Worm (Caenorhabditis elegans) whole organism, L3 larva: Measurements from ENCODE around the gene ttr-11.
"Not testable (repeated sequence)": the region's sequence is repeated elsewhere in the genome, so short reads cannot be mapped to it uniquely, and the experiment has no call there.

Experiments
- R02D3.7 ChIP-seq: fragments of 150-350 bp; optimal IDR thresholded peaks from 2 replicates; lab custom pipeline; 2014; ENCODE audit warnings: missing biosample characterization, missing genetic modification characterization
- aly-2 ChIP-seq: fragments of 150-350 bp; optimal IDR thresholded peaks from 2 replicates; lab custom pipeline; 2014; ENCODE audit warnings: missing biosample characterization, missing genetic modification characterization
- ama-1 ChIP-seq: fragments of 150-350 bp; optimal IDR thresholded peaks from 2 replicates; lab custom pipeline; 2018
- ceh-16 ChIP-seq: sonication (generic microtip); optimal IDR thresholded peaks from 2 replicates; lab custom pipeline; 2017; ENCODE audit warnings: missing biosample characterization, missing genetic modification characterization
- ceh-28 ChIP-seq: fragments of 150-350 bp; optimal IDR thresholded peaks from 2 replicates; lab custom pipeline; 2014; ENCODE audit warnings: missing biosample characterization, missing genetic modification reagents, missing genetic modification characterization
- daf-12 ChIP-seq: fragments of 150-350 bp; optimal IDR thresholded peaks from 2 replicates; lab custom pipeline; 2014; ENCODE audit warnings: missing biosample characterization, missing genetic modification reagents, missing genetic modification characterization
- egl-27 ChIP-seq: sonication (generic microtip); optimal IDR thresholded peaks from 4 replicates; lab custom pipeline; 2017; ENCODE audit warnings: missing biosample characterization, missing genetic modification reagents, missing genetic modification characterization
- egl-5 ChIP-seq: fragments of 150-350 bp; optimal IDR thresholded peaks from 2 replicates; lab custom pipeline; 2017; ENCODE audit warnings: missing biosample characterization, missing genetic modification reagents, missing genetic modification characterization, inconsistent platforms
- elt-1 ChIP-seq: fragments of 150-350 bp; optimal IDR thresholded peaks from 2 replicates; lab custom pipeline; 2014; ENCODE audit warnings: missing biosample characterization, missing genetic modification characterization
- elt-2 ChIP-seq: sonication (generic microtip); optimal IDR thresholded peaks from 2 replicates; lab custom pipeline; 2016; ENCODE audit warnings: missing genetic modification reagents, mild to moderate bottlenecking, missing genetic modification characterization, missing compliant biosample characterization
- elt-3 ChIP-seq, 3 experiments: fragments of 150-350 bp in 1 of 3; sonication (generic microtip) in 2 of 3; optimal IDR thresholded peaks; 2 replicates in 2 of 3; 4 replicates in 1 of 3; lab custom pipeline; 2014 to 2017; ENCODE audit warnings: missing biosample characterization in 3 of 3, missing genetic modification characterization in 3 of 3
- eor-1 ChIP-seq, 2 experiments: fragments of 150-350 bp; optimal IDR thresholded peaks; 2 replicates each; lab custom pipeline; 2014 to 2018; ENCODE audit warnings: missing biosample characterization in 2 of 2, missing genetic modification characterization in 2 of 2
- fkh-10 ChIP-seq: sonication (generic microtip); optimal IDR thresholded peaks from 2 replicates; lab custom pipeline; 2017; ENCODE audit warnings: missing biosample characterization, missing genetic modification reagents, missing genetic modification characterization
- fkh-2 ChIP-seq: fragments of 150-350 bp; optimal IDR thresholded peaks from 2 replicates; lab custom pipeline; 2014; ENCODE audit warnings: missing biosample characterization, missing genetic modification reagents, missing genetic modification characterization
- jun-1 ChIP-seq: fragments of 150-350 bp; optimal IDR thresholded peaks from 2 replicates; lab custom pipeline; 2014; ENCODE audit warnings: missing biosample characterization, missing genetic modification reagents, missing genetic modification characterization
- lsy-12 ChIP-seq: sonication (generic microtip); optimal IDR thresholded peaks from 2 replicates; lab custom pipeline; 2016; ENCODE audit warnings: mild to moderate bottlenecking, missing genetic modification characterization, missing compliant biosample characterization
- mdl-1 ChIP-seq: fragments of 150-350 bp; optimal IDR thresholded peaks from 2 replicates; lab custom pipeline; 2014; ENCODE audit warnings: missing biosample characterization, missing genetic modification characterization
- nfya-1 ChIP-seq: sonication (generic microtip); optimal IDR thresholded peaks from 2 replicates; lab custom pipeline; 2017; ENCODE audit warnings: missing genetic modification characterization, mild to moderate bottlenecking, missing compliant biosample characterization, antibody characterized with exemption, moderate library complexity; ENCODE audit not compliant: insufficient read depth
- nhr-11 ChIP-seq: fragments of 150-350 bp; optimal IDR thresholded peaks from 2 replicates; lab custom pipeline; 2014; ENCODE audit warnings: missing biosample characterization, missing genetic modification characterization
- nhr-237 ChIP-seq: fragments of 150-350 bp; optimal IDR thresholded peaks from 2 replicates; lab custom pipeline; 2014; ENCODE audit warnings: missing biosample characterization, missing genetic modification characterization
- nhr-28 ChIP-seq: fragments of 150-350 bp; optimal IDR thresholded peaks from 2 replicates; lab custom pipeline; 2014; ENCODE audit warnings: missing biosample characterization, missing genetic modification characterization
- nhr-43 ChIP-seq: sonication (generic microtip); optimal IDR thresholded peaks from 2 replicates; lab custom pipeline; 2016; ENCODE audit warnings: mild to moderate bottlenecking, missing genetic modification characterization, missing compliant biosample characterization; ENCODE audit not compliant: poor library complexity, severe bottlenecking
- nhr-67 ChIP-seq: fragments of 150-350 bp; optimal IDR thresholded peaks from 2 replicates; lab custom pipeline; 2014; ENCODE audit warnings: missing biosample characterization, missing genetic modification characterization
- nhr-76 ChIP-seq: fragments of 150-350 bp; sonication (generic microtip); optimal IDR thresholded peaks from 5 replicates; lab custom pipeline; 2014; ENCODE audit warnings: missing biosample characterization, missing genetic modification characterization
- pha-4 ChIP-seq: fragments of 150-350 bp; optimal IDR thresholded peaks from 2 replicates; lab custom pipeline; 2014; ENCODE audit warnings: missing biosample characterization, missing genetic modification reagents, missing genetic modification characterization
- pqm-1 ChIP-seq: fragments of 150-350 bp; optimal IDR thresholded peaks from 2 replicates; lab custom pipeline; 2017; ENCODE audit warnings: missing biosample characterization, missing genetic modification characterization, inconsistent platforms
- sea-2 ChIP-seq: fragments of 150-350 bp; sonication (generic microtip); optimal IDR thresholded peaks from 4 replicates; lab custom pipeline; 2014; ENCODE audit warnings: missing biosample characterization, missing genetic modification reagents, missing genetic modification characterization
- skn-1 ChIP-seq: fragments of 150-350 bp; optimal IDR thresholded peaks from 2 replicates; lab custom pipeline; 2014; ENCODE audit warnings: missing biosample characterization, missing genetic modification characterization
- snpc-4 ChIP-seq: fragments of 150-350 bp; optimal IDR thresholded peaks from 2 replicates; lab custom pipeline; 2014; ENCODE audit warnings: missing biosample characterization, missing genetic modification characterization
- tbx-2 ChIP-seq: sonication (generic microtip); optimal IDR thresholded peaks from 2 replicates; lab custom pipeline; 2016; ENCODE audit warnings: mild to moderate bottlenecking, missing genetic modification characterization, missing compliant biosample characterization
- unc-39 ChIP-seq: sonication (generic microtip); optimal IDR thresholded peaks from 4 replicates; lab custom pipeline; 2017; ENCODE audit warnings: missing biosample characterization, missing genetic modification characterization
- zag-1 ChIP-seq: fragments of 150-350 bp; optimal IDR thresholded peaks from 2 replicates; lab custom pipeline; 2014; ENCODE audit warnings: missing biosample characterization, missing genetic modification characterization

The ttr-11 gene

ce11 chrV:20603014-20603413, at the start of gene ttr-11:
Gene ttr-11, plus strand, starts transcription at chrV:20603314.
- TF ChIP-seq aly-2 (tag; lab: Kevin White, UChicago) (no peak), mdl-1 (tag; lab: Kevin White, UChicago) (no peak), unc-39 (tag; lab: Kevin White, UChicago) (no peak), pha-4 (tag; lab: Kevin White, UChicago) (no peak), ceh-28 (tag; lab: Kevin White, UChicago) (no peak), elt-1 (no peak), egl-5 (tag; lab: Kevin White, UChicago) (no peak), zag-1 (tag; lab: Kevin White, UChicago) (no peak), jun-1 (tag; lab: Kevin White, UChicago) (no peak), ceh-16 (tag; lab: Kevin White, UChicago) (no peak), R02D3.7 (tag; lab: Kevin White, UChicago) (no peak), nhr-237 (tag; lab: Kevin White, UChicago) (no peak), tbx-2 (tag; lab: Kevin White, UChicago) (no peak), eor-1 (tag; optimal IDR thresholded peaks at IDR 0.05; lab: Kevin White, UChicago) (no peak), sea-2 (GFP tag; lab: Kevin White, UChicago) (no peak), nhr-11 (tag; lab: Kevin White, UChicago) (no peak), nhr-28 (tag; lab: Kevin White, UChicago) (no peak), nfya-1 (tag; lab: Kevin White, UChicago) (no peak), nhr-76 (tag; lab: Kevin White, UChicago) (no peak), fkh-10 (GFP tag; lab: Kevin White, UChicago) (no peak)

- TF ChIP-seq egl-27 (tag; lab: Kevin White, UChicago), result no peak
- no peak for TF ChIP-seq ama-1 (lab: Kevin White, UChicago)
- no peak for TF ChIP-seq pha-4 (tag; lab: Kevin White, UChicago)
- no peak for TF ChIP-seq nhr-67
- no peak for TF ChIP-seq egl-5 (tag; lab: Kevin White, UChicago)
- TF ChIP-seq elt-3 (tag; optimal IDR thresholded peaks at IDR 0.05; lab: Kevin White, UChicago), result no peak
- no peak for TF ChIP-seq daf-12
- no peak for TF ChIP-seq elt-1
Measured at ce11 chrV:20555120-20555519, 48.0 kb upstream of the ttr-11 start, which contains the start of gene Y38H6C.21. Gene Y38H6C.21, minus strand, starts transcription at chrV:20555267.

- TF ChIP-seq nhr-43 (no peak), R02D3.7 (tag; lab: Kevin White, UChicago) (no peak)
- TF ChIP-seq, all 47 proteins: peak for 0
Measured at ce11 chrV:20556260-20556659, 46.9 kb upstream of the ttr-11 start, which contains the start of gene Y38H6C.23. Gene Y38H6C.23, minus strand, starts transcription at chrV:20556360.

- TF ChIP-seq lsy-12 (tag; lab: Kevin White, UChicago) (no peak), nhr-43 (no peak)
- TF ChIP-seq, all 47 proteins: peak for 0
Measured at ce11 chrV:20558270-20558669, 44.8 kb upstream of the ttr-11 start, which contains the start of gene abf-4. Gene abf-4, minus strand, starts transcription at chrV:20558370.

- TF ChIP-seq elt-2 (tag; lab: Kevin White, UChicago), result no peak
- TF ChIP-seq nhr-76 (tag; lab: Kevin White, UChicago), result no peak
- TF ChIP-seq fkh-2 (tag; lab: Kevin White, UChicago), result no peak
- TF ChIP-seq pqm-1, result no peak
- TF ChIP-seq skn-1 (tag; lab: Kevin White, UChicago), result no peak
- TF ChIP-seq daf-12, result no peak
- TF ChIP-seq egl-27 (tag; lab: Kevin White, UChicago), result no peak
- no peak for TF ChIP-seq egl-5 (tag; lab: Kevin White, UChicago)
- TF ChIP-seq elt-3 (tag; optimal IDR thresholded peaks at IDR 0.05; lab: Kevin White, UChicago), result no peak
- TF ChIP-seq nhr-67, result no peak
- no peak for TF ChIP-seq tbx-2 (tag; lab: Kevin White, UChicago)
- no peak for TF ChIP-seq R02D3.7 (tag; lab: Kevin White, UChicago)
- TF ChIP-seq, all 47 proteins: peak for 0
Measured at ce11 chrV:20561795-20562194, 41.3 kb upstream of the ttr-11 start, which contains the start of gene F26F2.1. Gene F26F2.1, minus strand, starts transcription at chrV:20561895.

ce11 chrV:20564054-20564453, 39.1 kb upstream of the ttr-11 start, which contains the start of gene F26F2.13:
Gene F26F2.13, plus strand, starts transcription at chrV:20564354.
- TF ChIP-seq snpc-4; nhr-11 (tag; lab: Kevin White, UChicago); sea-2 (GFP tag; lab: Kevin White, UChicago): not testable (repeated sequence)
